Worm (Caenorhabditis elegans) whole organism, L4/young adult: ENCODE measurements around the gene rbmx-2.

Source experiments
- W03F9.2 ChIP-seq: fragments of 150-350 bp; optimal IDR thresholded peaks from 2 replicates; lab custom pipeline; 2014; ENCODE audit warnings: missing biosample characterization, missing genetic modification characterization
- dao-5 ChIP-seq: sonication (generic microtip); optimal IDR thresholded peaks from 2 replicates; lab custom pipeline; 2016; ENCODE audit warnings: missing genotype, missing genetic modification characterization, moderate library complexity, missing compliant biosample characterization
- him-1 ChIP-seq: sonication (generic microtip); optimal IDR thresholded peaks from 2 replicates; lab custom pipeline; 2016; ENCODE audit warnings: missing genotype, missing genetic modification reagents, missing genetic modification characterization, missing compliant biosample characterization

DNA sequence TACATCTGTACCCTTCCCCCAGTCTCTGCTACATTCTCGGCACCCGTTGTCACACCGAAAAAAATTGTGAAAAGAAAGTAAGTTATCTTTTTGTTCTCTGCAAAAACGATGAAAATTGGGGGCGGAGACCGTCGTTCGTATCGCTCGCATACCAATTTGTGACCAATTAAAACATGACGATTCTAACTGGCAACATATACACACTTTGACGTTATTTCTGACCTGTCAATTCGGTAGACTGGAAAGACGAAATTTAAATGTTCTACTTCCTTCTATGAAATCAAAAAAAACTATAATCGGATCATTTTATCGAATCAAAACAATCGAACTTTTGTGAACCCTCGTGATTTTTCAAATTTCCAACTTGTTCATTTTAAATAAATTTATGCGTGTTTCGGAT, 16.2 kb downstream of the rbmx-2 start:
- TF ChIP-seq him-1 (no peak), W03F9.2 (no peak), dao-5 (tag; lab: Kevin White, UChicago) (no peak)
